Fruit fly (Drosophila melanogaster) whole organism, embryonic: ENCODE measurements around the gene CG5079.

Experiments used
- B-H1 ChIP-seq: fragments of 200-800 bp; sonication (Bioruptor generic); IDR thresholded peaks from 3 replicates; pipeline ENCODE4 v1.3.6; 2022; ENCODE audit warnings: missing biosample characterization, missing genetic modification characterization
- CG10209 ChIP-seq: fragments of 200-800 bp; sonication (Bioruptor generic); optimal IDR thresholded peaks from 3 replicates; lab custom pipeline; 2017; ENCODE audit warnings: missing biosample characterization, mild to moderate bottlenecking, missing genetic modification characterization, missing genetic modification reagents
- CG10462 ChIP-seq: fragments of 200-800 bp; sonication (Bioruptor generic); optimal IDR thresholded peaks from 2 replicates; lab custom pipeline; 2016; ENCODE audit warnings: missing biosample characterization, missing genetic modification characterization
- CG11247 ChIP-seq: fragments of 200-800 bp; sonication (Bioruptor generic); IDR thresholded peaks from 2 replicates; pipeline ENCODE4 v1.3.6; 2022; ENCODE audit warnings: missing biosample characterization, missing genetic modification characterization
- CG11560 ChIP-seq: fragments of 200-800 bp; sonication (Bioruptor generic); IDR thresholded peaks from 3 replicates; pipeline ENCODE4 v1.3.6; 2022; ENCODE audit warnings: missing biosample characterization, missing genetic modification characterization
- CG13287 ChIP-seq: fragments of 200-800 bp; sonication (Bioruptor generic); IDR thresholded peaks from 2 replicates; pipeline ENCODE4 v1.3.6; 2022; ENCODE audit warnings: missing biosample characterization, missing genetic modification characterization; ENCODE audit not compliant: partially characterized antibody
- CG16863 ChIP-seq: fragments of 200-800 bp; sonication (Bioruptor generic); optimal IDR thresholded peaks from 3 replicates; lab custom pipeline; 2016; ENCODE audit warnings: missing biosample characterization, missing genetic modification characterization
- CG17361 ChIP-seq: fragments of 200-800 bp; sonication (Bioruptor generic); IDR thresholded peaks from 3 replicates; pipeline ENCODE4 v1.3.6; 2022; ENCODE audit warnings: missing biosample characterization, missing genetic modification characterization
- CG18476 ChIP-seq: fragments of 200-800 bp; sonication (Bioruptor generic); optimal IDR thresholded peaks from 2 replicates; lab custom pipeline; 2016; ENCODE audit warnings: missing biosample characterization, mild to moderate bottlenecking, missing genetic modification characterization
- CG3163 ChIP-seq: fragments of 200-800 bp; sonication (Bioruptor generic); optimal IDR thresholded peaks from 3 replicates; lab custom pipeline; 2016; ENCODE audit warnings: missing biosample characterization, missing genetic modification characterization
- CG42726 ChIP-seq: fragments of 200-800 bp; sonication (Bioruptor generic); IDR thresholded peaks from 2 replicates; pipeline ENCODE4 v1.3.6; 2022; ENCODE audit warnings: missing biosample characterization, missing genetic modification characterization; ENCODE audit not compliant: partially characterized antibody
- CG43689 ChIP-seq: fragments of 200-800 bp; sonication (Bioruptor generic); IDR thresholded peaks from 2 replicates; pipeline ENCODE4 v1.3.6; 2022; ENCODE audit warnings: missing biosample characterization, missing genetic modification characterization
- CG6854 ChIP-seq: fragments of 200-800 bp; sonication (Bioruptor generic); optimal IDR thresholded peaks from 3 replicates; lab custom pipeline; 2017; ENCODE audit warnings: missing biosample characterization, mild to moderate bottlenecking, missing genetic modification characterization
- CG7745 ChIP-seq: fragments of 200-800 bp; sonication (Bioruptor generic); optimal IDR thresholded peaks from 2 replicates; lab custom pipeline; 2018; ENCODE audit warnings: missing biosample characterization, mild to moderate bottlenecking, missing genetic modification characterization, moderate library complexity
- CG7987 ChIP-seq: fragments of 200-800 bp; sonication (Bioruptor generic); optimal IDR thresholded peaks from 2 replicates; lab custom pipeline; 2018; ENCODE audit warnings: missing biosample characterization, mild to moderate bottlenecking, missing genetic modification characterization, moderate library complexity
- CoRest ChIP-seq: fragments of 200-800 bp; sonication (Bioruptor generic); optimal IDR thresholded peaks from 3 replicates; lab custom pipeline; 2018; ENCODE audit warnings: missing biosample characterization, mild to moderate bottlenecking, missing genetic modification characterization, moderate library complexity
- CrebB ChIP-seq: fragments of 200-800 bp; sonication (Bioruptor generic); optimal IDR thresholded peaks from 3 replicates; lab custom pipeline; 2018; ENCODE audit warnings: missing biosample characterization, mild to moderate bottlenecking, missing genetic modification characterization
- Dp ChIP-seq: fragments of 200-800 bp; sonication (Bioruptor generic); optimal IDR thresholded peaks from 2 replicates; lab custom pipeline; 2018; ENCODE audit warnings: missing biosample characterization, mild to moderate bottlenecking, missing genetic modification characterization, moderate library complexity
- HLH3B ChIP-seq: fragments of 200-800 bp; sonication (Bioruptor generic); IDR thresholded peaks from 2 replicates; pipeline ENCODE4 v1.3.6; 2022; ENCODE audit warnings: missing biosample characterization, missing genetic modification characterization
- HLH4C ChIP-seq: fragments of 200-800 bp; sonication (Bioruptor generic); IDR thresholded peaks from 3 replicates; pipeline ENCODE4 v1.3.6; 2022; ENCODE audit warnings: missing biosample characterization, missing genetic modification characterization; ENCODE audit not compliant: partially characterized antibody
- Hr51 ChIP-seq, 2 experiments: fragments of 200-800 bp; sonication (Bioruptor generic); optimal IDR thresholded peaks; 2 replicates in 1 of 2; 3 replicates in 1 of 2; lab custom pipeline; 2016 to 2018; ENCODE audit warnings: missing biosample characterization in 2 of 2, missing genetic modification characterization in 2 of 2, mild to moderate bottlenecking in 1 of 2, moderate library complexity in 1 of 2
- Jarid2 ChIP-seq: fragments of 200-800 bp; sonication (Bioruptor generic); optimal IDR thresholded peaks from 3 replicates; lab custom pipeline; 2017; ENCODE audit warnings: mild to moderate bottlenecking, missing biosample characterization, missing genetic modification reagents, missing genetic modification characterization
- Lhr ChIP-seq: fragments of 200-800 bp; sonication (Bioruptor generic); optimal IDR thresholded peaks from 3 replicates; lab custom pipeline; 2017; ENCODE audit warnings: mild to moderate bottlenecking, missing biosample characterization, missing genetic modification reagents, missing genetic modification characterization
- Mrtf ChIP-seq: fragments of 200-800 bp; sonication (Bioruptor generic); IDR thresholded peaks from 3 replicates; pipeline ENCODE4 v1.3.6; 2022; ENCODE audit warnings: missing biosample characterization, missing genetic modification characterization
- NC2α ChIP-seq: fragments of 200-800 bp; sonication (Bioruptor generic); optimal IDR thresholded peaks from 2 replicates; lab custom pipeline; 2016; ENCODE audit warnings: missing biosample characterization, missing genetic modification characterization
- NC2β ChIP-seq: fragments of 200-800 bp; sonication (Bioruptor generic); optimal IDR thresholded peaks from 2 replicates; lab custom pipeline; 2016; ENCODE audit warnings: missing biosample characterization, missing genetic modification characterization
- NK7.1 ChIP-seq: fragments of 200-800 bp; sonication (Bioruptor generic); optimal IDR thresholded peaks from 3 replicates; lab custom pipeline; 2016; ENCODE audit warnings: missing biosample characterization, missing genetic modification characterization
- Oaz ChIP-seq: fragments of 200-800 bp; sonication (Bioruptor generic); IDR thresholded peaks from 2 replicates; pipeline ENCODE4 v1.3.6; 2022; ENCODE audit warnings: missing biosample characterization, missing genetic modification characterization
- Poxn ChIP-seq: fragments of 200-800 bp; sonication (Bioruptor generic); IDR thresholded peaks from 2 replicates; pipeline ENCODE4 v1.3.6; 2022; ENCODE audit warnings: missing biosample characterization, missing genetic modification characterization
- Stat92E ChIP-seq, 3 experiments: fragments of >200 bp in 2 of 3; fragments of 200-800 bp in 1 of 3; sonication (Bioruptor generic) in 1 of 3; optimal IDR thresholded peaks; 2 replicates each; lab custom pipeline; 2017 to 2019; ENCODE audit warnings: missing biosample characterization in 3 of 3, missing genetic modification characterization in 3 of 3, mild to moderate bottlenecking in 1 of 3, moderate library complexity in 1 of 3
- Taf1 ChIP-seq: fragments of 200-800 bp; sonication (Bioruptor generic); IDR thresholded peaks from 2 replicates; pipeline ENCODE4 v1.3.6; 2022; ENCODE audit warnings: missing biosample characterization, missing genetic modification characterization
- aop ChIP-seq: fragments of 200-800 bp; sonication (Bioruptor generic); IDR thresholded peaks from 2 replicates; pipeline ENCODE4 v1.3.6; 2022; ENCODE audit warnings: missing biosample characterization, missing genetic modification characterization
- bigmax ChIP-seq: fragments of 200-800 bp; sonication (Bioruptor generic); optimal IDR thresholded peaks from 2 replicates; lab custom pipeline; 2018; ENCODE audit warnings: missing biosample characterization, mild to moderate bottlenecking, missing genetic modification characterization
- dm ChIP-seq: fragments of 200-800 bp; sonication (Bioruptor generic); optimal IDR thresholded peaks from 3 replicates; lab custom pipeline; 2016; ENCODE audit warnings: missing biosample characterization, missing genetic modification characterization
- fd102C ChIP-seq: fragments of 200-800 bp; sonication (Bioruptor generic); optimal IDR thresholded peaks from 2 replicates; lab custom pipeline; 2018; ENCODE audit warnings: missing biosample characterization, mild to moderate bottlenecking, missing genetic modification characterization, moderate library complexity
- ftz-f1 ChIP-seq: fragments of 200-800 bp; sonication (Bioruptor generic); optimal IDR thresholded peaks from 2 replicates; lab custom pipeline; 2016; ENCODE audit warnings: missing biosample characterization, missing genetic modification characterization
- grau ChIP-seq: fragments of 200-800 bp; optimal IDR thresholded peaks from 3 replicates; lab custom pipeline; 2019; ENCODE audit warnings: missing biosample characterization, mild to moderate bottlenecking, missing genetic modification characterization, moderate library complexity
- hkb ChIP-seq, 2 experiments: fragments of 200-800 bp in 1 of 2; fragments of >200 bp in 1 of 2; sonication (Bioruptor generic) in 1 of 2; IDR thresholded peaks in 1 of 2; optimal IDR thresholded peaks in 1 of 2; 2 replicates each; pipeline versions ENCODE4 v1.3.6 to Lab custom; 2017 to 2022; ENCODE audit warnings: missing biosample characterization in 1 of 2, missing genetic modification characterization in 1 of 2
- insv ChIP-seq, 2 experiments: fragments of 200-800 bp; sonication (Bioruptor generic); optimal IDR thresholded peaks; 3 replicates each; lab custom pipeline; 2016 to 2018; ENCODE audit warnings: missing biosample characterization in 2 of 2, missing genetic modification characterization in 2 of 2
- ken ChIP-seq: fragments of 200-800 bp; sonication (Bioruptor generic); IDR thresholded peaks from 3 replicates; pipeline ENCODE4 v1.3.6; 2022; ENCODE audit warnings: missing biosample characterization, missing genetic modification characterization
- knrl ChIP-seq: fragments of 200-800 bp; sonication (Bioruptor generic); IDR thresholded peaks from 3 replicates; pipeline ENCODE4 v1.3.6; 2022; ENCODE audit warnings: missing biosample characterization, missing genetic modification characterization; ENCODE audit not compliant: partially characterized antibody
- lmd ChIP-seq: fragments of 200-800 bp; sonication (Bioruptor generic); IDR thresholded peaks from 2 replicates; pipeline ENCODE4 v1.3.6; 2022; ENCODE audit warnings: missing biosample characterization, missing genetic modification characterization
- pum ChIP-seq: fragments of 200-800 bp; sonication (Bioruptor generic); optimal IDR thresholded peaks from 2 replicates; lab custom pipeline; 2016; ENCODE audit warnings: missing biosample characterization, missing genetic modification characterization
- sens ChIP-seq: fragments of 200-800 bp; sonication (Bioruptor generic); peaks from one replicate; lab custom pipeline; 2016; ENCODE audit warnings: missing biosample characterization, missing genetic modification characterization
- shn ChIP-seq: fragments of 200-800 bp; sonication (Bioruptor generic); optimal IDR thresholded peaks from 3 replicates; lab custom pipeline; 2016; ENCODE audit warnings: missing biosample characterization, missing genetic modification characterization
- tgo ChIP-seq: fragments of 200-800 bp; sonication (Bioruptor generic); IDR thresholded peaks from 3 replicates; pipeline ENCODE4 v1.3.6; 2022; ENCODE audit warnings: missing biosample characterization, missing genetic modification characterization
- toy ChIP-seq: fragments of 200-800 bp; sonication (Bioruptor generic); IDR thresholded peaks from 2 replicates; pipeline ENCODE4 v1.3.6; 2022; ENCODE audit warnings: missing biosample characterization, missing genetic modification characterization
- wdn ChIP-seq: fragments of 200-800 bp; sonication (Bioruptor generic); IDR thresholded peaks from 2 replicates; pipeline ENCODE4 v1.3.6; 2022; ENCODE audit warnings: missing biosample characterization, missing genetic modification characterization
- zen ChIP-seq: fragments of 200-800 bp; sonication (Bioruptor generic); optimal IDR thresholded peaks from 3 replicates; lab custom pipeline; 2018; ENCODE audit warnings: missing biosample characterization, mild to moderate bottlenecking, missing genetic modification characterization, moderate library complexity

CG5079 gene

dm6 chr3R:25647577-25648257 lies 34.3 kb downstream of the CG5079 start (continued):
- TF ChIP-seq HLH4C (GFP tag; lab: Robert Waterston, UW) (peak; percentile 91), Poxn (GFP tag; lab: Robert Waterston, UW) (no peak), dm (GFP tag; lab: Kevin White, UChicago) (peak; percentile 19), CG7987 (GFP tag; lab: Kevin White, UChicago) (peak; percentile 7), pum (GFP tag; lab: Kevin White, UChicago) (no peak), Oaz (GFP tag; lab: Robert Waterston, UW) (no peak), sens (GFP tag; lab: Kevin White, UChicago) (peak; percentile 61), CG11560 (no peak), CoRest (tag; lab: Kevin White, UChicago) (peak; percentile 15), CG42726 (GFP tag; lab: Robert Waterston, UW) (no peak; the same call in 1 of the 2 replicates), Mrtf (GFP tag; lab: Robert Waterston, UW) (no peak), Stat92E (GFP tag; optimal IDR thresholded peaks at IDR 0.05; lab: Kevin White, UChicago) (no peak), CG3163 (GFP tag; lab: Kevin White, UChicago) (no peak), NK7.1 (GFP tag; lab: Kevin White, UChicago) (no peak), CG16863 (GFP tag; lab: Kevin White, UChicago) (no peak), wdn (GFP tag; lab: Robert Waterston, UW) (no peak), Taf1 (no peak), knrl (GFP tag; lab: Robert Waterston, UW) (peak; percentile 63), lmd (GFP tag; lab: Robert Waterston, UW) (no peak), bigmax (peak; percentile 44), toy (GFP tag; lab: Robert Waterston, UW) (no peak), shn (peak; percentile 24), CG10462 (GFP tag; lab: Kevin White, UChicago) (no peak), CG7745 (tag; lab: Kevin White, UChicago) (no peak), Hr51 (GFP tag; optimal IDR thresholded peaks at IDR 0.05; lab: Kevin White, UChicago) (no peak), CG6854 (no peak), CrebB (no peak), CG18476 (GFP tag; lab: Kevin White, UChicago) (no peak), CG17361 (GFP tag; lab: Robert Waterston, UW) (no peak), aop (no peak), zen (tag; lab: Kevin White, UChicago) (peak; percentile 63), fd102C (no peak), tgo (GFP tag; lab: Robert Waterston, UW) (peak; percentile 28; the same call in 1 of the 3 replicates), Jarid2 (no peak), NC2α (GFP tag; lab: Kevin White, UChicago) (no peak), CG43689 (GFP tag; lab: Robert Waterston, UW) (no peak), Dp (peak; percentile 4), NC2β (GFP tag; lab: Kevin White, UChicago) (no peak), CG10209 (GFP tag; lab: Kevin White, UChicago) (no peak), insv (GFP tag; optimal IDR thresholded peaks at IDR 0.05; lab: Kevin White, UChicago) (peak in 1 of 2 experiments; percentile 13), ftz-f1 (GFP tag; lab: Kevin White, UChicago) (peak; percentile 39), CG13287 (peak; percentile 67), CG11247 (peak; percentile 26; the same call in 1 of the 2 replicates), grau (tag; lab: Kevin White, UChicago) (peak; percentile 25), HLH3B (GFP tag; lab: Robert Waterston, UW) (peak; percentile 46; the same call in 1 of the 2 replicates), ken (0 out of 3 replicates have a peak, but pooled peaks have one; percentile 11), Lhr (GFP tag; lab: Kevin White, UChicago) (peak; percentile 13), hkb (optimal IDR thresholded peaks at IDR 0.05; lab: Kevin White, UChicago) (no peak), hkb (GFP tag; IDR thresholded peaks at IDR 0.05; lab: Robert Waterston, UW) (peak; percentile 12; the same call in 1 of the 2 replicates), B-H1 (GFP tag; lab: Robert Waterston, UW) (no peak)
